Fruit fly (Drosophila melanogaster) whole organism, embryonic: ENCODE results near the gene Ac13E.

ENCODE experiments used
- Abd-B ChIP-seq: fragments of 200-800 bp; sonication (Bioruptor generic); optimal IDR thresholded peaks from 2 replicates; lab custom pipeline; 2018; ENCODE audit warnings: missing biosample characterization, mild to moderate bottlenecking, missing genetic modification characterization, moderate library complexity
- BEAF-32 ChIP-seq: fragments of 200-800 bp; sonication (Bioruptor generic); optimal IDR thresholded peaks from 3 replicates; lab custom pipeline; 2017; ENCODE audit warnings: missing biosample characterization, missing genetic modification characterization, mild to moderate bottlenecking, moderate library complexity, missing genetic modification reagents
- CG10274 ChIP-seq: fragments of 200-800 bp; sonication (Bioruptor generic); optimal IDR thresholded peaks from 3 replicates; lab custom pipeline; 2017; ENCODE audit warnings: missing biosample characterization, mild to moderate bottlenecking, missing genetic modification characterization
- CG11456 ChIP-seq: fragments of 200-800 bp; sonication (Bioruptor generic); IDR thresholded peaks from 3 replicates; pipeline ENCODE4 v1.3.6; 2022; ENCODE audit warnings: missing biosample characterization, missing genetic modification characterization
- CG12104 ChIP-seq: fragments of 200-800 bp; sonication (Bioruptor generic); optimal IDR thresholded peaks from 3 replicates; lab custom pipeline; 2016; ENCODE audit warnings: missing biosample characterization, missing genetic modification characterization
- CG12155 ChIP-seq: fragments of 200-800 bp; sonication (Bioruptor generic); optimal IDR thresholded peaks from 3 replicates; lab custom pipeline; 2016; ENCODE audit warnings: missing biosample characterization, missing genetic modification characterization
- CG13624 ChIP-seq: fragments of 200-800 bp; sonication (Bioruptor generic); optimal IDR thresholded peaks from 2 replicates; lab custom pipeline; 2016; ENCODE audit warnings: missing biosample characterization, missing genetic modification characterization
- CG1647 ChIP-seq: fragments of 200-800 bp; sonication (Bioruptor generic); optimal IDR thresholded peaks from 3 replicates; lab custom pipeline; 2016; ENCODE audit warnings: missing biosample characterization, missing genetic modification characterization
- CG16779 ChIP-seq: fragments of 200-800 bp; sonication (Bioruptor generic); IDR thresholded peaks from 2 replicates; pipeline ENCODE4 v1.3.6; 2022; ENCODE audit warnings: missing biosample characterization, missing genetic modification characterization
- CG18599 ChIP-seq: fragments of 200-800 bp; sonication (Bioruptor generic); optimal IDR thresholded peaks from 3 replicates; lab custom pipeline; 2017; ENCODE audit warnings: missing biosample characterization, missing genetic modification characterization, mild to moderate bottlenecking, moderate library complexity, missing genetic modification reagents
- CG2678 ChIP-seq: fragments of 200-800 bp; sonication (Bioruptor generic); optimal IDR thresholded peaks from 3 replicates; lab custom pipeline; 2019; ENCODE audit warnings: missing biosample characterization, mild to moderate bottlenecking, missing genetic modification characterization, moderate library complexity
- CG3065 ChIP-seq: fragments of 200-800 bp; sonication (Bioruptor generic); optimal IDR thresholded peaks from 2 replicates; lab custom pipeline; 2016; ENCODE audit warnings: missing biosample characterization, missing genetic modification characterization
- CG4854 ChIP-seq: fragments of 200-800 bp; sonication (Bioruptor generic); optimal IDR thresholded peaks from 2 replicates; lab custom pipeline; 2016; ENCODE audit warnings: missing biosample characterization, missing genetic modification characterization, inconsistent platforms
- CG5180 ChIP-seq: fragments of 200-800 bp; sonication (Bioruptor generic); optimal IDR thresholded peaks from 3 replicates; lab custom pipeline; 2017; ENCODE audit warnings: missing biosample characterization, missing genetic modification characterization, mild to moderate bottlenecking, moderate library complexity, missing genetic modification reagents
- CG7357 ChIP-seq: fragments of 200-800 bp; sonication (Bioruptor generic); IDR thresholded peaks from 3 replicates; pipeline ENCODE4 v1.3.6; 2022; ENCODE audit warnings: missing biosample characterization, missing genetic modification characterization
- CG7745 ChIP-seq: fragments of 200-800 bp; sonication (Bioruptor generic); optimal IDR thresholded peaks from 2 replicates; lab custom pipeline; 2018; ENCODE audit warnings: missing biosample characterization, mild to moderate bottlenecking, missing genetic modification characterization, moderate library complexity
- CG9437 ChIP-seq: fragments of 200-800 bp; sonication (Bioruptor generic); optimal IDR thresholded peaks from 2 replicates; lab custom pipeline; 2018; ENCODE audit warnings: missing biosample characterization, mild to moderate bottlenecking, missing genetic modification characterization
- Ets97D ChIP-seq: fragments of 200-800 bp; sonication (Bioruptor generic); optimal IDR thresholded peaks from 3 replicates; lab custom pipeline; 2016; ENCODE audit warnings: missing biosample characterization, missing genetic modification characterization
- HLH4C ChIP-seq: fragments of 200-800 bp; sonication (Bioruptor generic); IDR thresholded peaks from 3 replicates; pipeline ENCODE4 v1.3.6; 2022; ENCODE audit warnings: missing biosample characterization, missing genetic modification characterization; ENCODE audit not compliant: partially characterized antibody
- Hand ChIP-seq: fragments of 200-800 bp; sonication (Bioruptor generic); optimal IDR thresholded peaks from 2 replicates; lab custom pipeline; 2017; ENCODE audit warnings: mild to moderate bottlenecking, missing biosample characterization, missing genetic modification reagents, missing genetic modification characterization
- HmgZ ChIP-seq: fragments of 200-800 bp; sonication (Bioruptor generic); optimal IDR thresholded peaks from 2 replicates; lab custom pipeline; 2018; ENCODE audit warnings: missing biosample characterization, mild to moderate bottlenecking, missing genetic modification characterization
- Med ChIP-seq: fragments of 200-800 bp; sonication (Bioruptor generic); peaks from one replicate; lab custom pipeline; 2016; ENCODE audit warnings: missing biosample characterization, missing genetic modification characterization, mild to moderate bottlenecking, inconsistent platforms, moderate library complexity
- Mes4 ChIP-seq: fragments of 200-800 bp; sonication (Bioruptor generic); optimal IDR thresholded peaks from 2 replicates; lab custom pipeline; 2016; ENCODE audit warnings: missing biosample characterization, missing genetic modification characterization
- NC2β ChIP-seq: fragments of 200-800 bp; sonication (Bioruptor generic); optimal IDR thresholded peaks from 2 replicates; lab custom pipeline; 2016; ENCODE audit warnings: missing biosample characterization, missing genetic modification characterization
- PHDP ChIP-seq: fragments of 200-800 bp; sonication (Bioruptor generic); optimal IDR thresholded peaks from 3 replicates; lab custom pipeline; 2018; ENCODE audit warnings: missing biosample characterization, mild to moderate bottlenecking, missing genetic modification characterization, moderate library complexity
- Ravus ChIP-seq: fragments of 200-800 bp; sonication (Bioruptor generic); IDR thresholded peaks from 2 replicates; pipeline ENCODE4 v1.3.6; 2022; ENCODE audit warnings: missing biosample characterization, missing genetic modification characterization
- Six4 ChIP-seq: fragments of 200-800 bp; sonication (Bioruptor generic); optimal IDR thresholded peaks from 2 replicates; lab custom pipeline; 2016; ENCODE audit warnings: missing biosample characterization, missing genetic modification characterization
- Spps ChIP-seq: fragments of 200-800 bp; sonication (Bioruptor generic); optimal IDR thresholded peaks from 2 replicates; lab custom pipeline; 2018; ENCODE audit warnings: missing biosample characterization, mild to moderate bottlenecking, missing genetic modification characterization
- ash1 ChIP-seq: fragments of 200-800 bp; sonication (Bioruptor generic); optimal IDR thresholded peaks from 2 replicates; lab custom pipeline; 2018; ENCODE audit warnings: missing biosample characterization, mild to moderate bottlenecking, missing genetic modification characterization
- bbx ChIP-seq: fragments of 200-800 bp; sonication (Bioruptor generic); IDR thresholded peaks from 2 replicates; pipeline ENCODE4 v1.3.6; 2022; ENCODE audit warnings: missing biosample characterization, missing genetic modification characterization; ENCODE audit not compliant: partially characterized antibody
- cad ChIP-seq: fragments of >200 bp; optimal IDR thresholded peaks from 2 replicates; lab custom pipeline; 2017; ENCODE audit warnings: missing biosample characterization, missing genetic modification characterization
- dmrt11E ChIP-seq: fragments of 200-800 bp; sonication (Bioruptor generic); optimal IDR thresholded peaks from 3 replicates; lab custom pipeline; 2018; ENCODE audit warnings: missing biosample characterization, mild to moderate bottlenecking, missing genetic modification characterization, moderate library complexity
- ewg ChIP-seq: fragments of 200-800 bp; sonication (Bioruptor generic); optimal IDR thresholded peaks from 3 replicates; lab custom pipeline; 2017; ENCODE audit warnings: mild to moderate bottlenecking, missing biosample characterization, missing genetic modification reagents, missing genetic modification characterization
- exex ChIP-seq: fragments of 200-800 bp; sonication (Bioruptor generic); optimal IDR thresholded peaks from 4 replicates; lab custom pipeline; 2018; ENCODE audit warnings: missing biosample characterization, mild to moderate bottlenecking, missing genetic modification characterization, moderate library complexity
- gro ChIP-seq: fragments of 200-800 bp; sonication (Bioruptor generic); optimal IDR thresholded peaks from 2 replicates; lab custom pipeline; 2016; ENCODE audit warnings: missing biosample characterization, missing genetic modification characterization
- gsb ChIP-seq: fragments of 200-800 bp; sonication (Bioruptor generic); IDR thresholded peaks from 2 replicates; pipeline ENCODE4 v1.3.6; 2022; ENCODE audit warnings: missing biosample characterization, missing genetic modification characterization
- ind ChIP-seq: fragments of 200-800 bp; sonication (Bioruptor generic); optimal IDR thresholded peaks from 3 replicates; lab custom pipeline; 2016; ENCODE audit warnings: missing biosample characterization, missing genetic modification characterization
- lmd ChIP-seq: fragments of 200-800 bp; sonication (Bioruptor generic); IDR thresholded peaks from 2 replicates; pipeline ENCODE4 v1.3.6; 2022; ENCODE audit warnings: missing biosample characterization, missing genetic modification characterization
- onecut ChIP-seq: fragments of 200-800 bp; sonication (Bioruptor generic); IDR thresholded peaks from 2 replicates; pipeline ENCODE4 v1.3.6; 2022; ENCODE audit warnings: missing biosample characterization, missing genetic modification characterization
- otp ChIP-seq: fragments of 200-800 bp; sonication (Bioruptor generic); IDR thresholded peaks from 3 replicates; pipeline ENCODE4, ENCODE4 v1.3.6; 2022; ENCODE audit warnings: missing biosample characterization, missing genetic modification characterization
- pb ChIP-seq: fragments of 200-800 bp; sonication (Bioruptor generic); optimal IDR thresholded peaks from 3 replicates; lab custom pipeline; 2016; ENCODE audit warnings: missing biosample characterization, missing genetic modification characterization
- peb ChIP-seq: fragments of 200-800 bp; sonication (Bioruptor generic); IDR thresholded peaks from 2 replicates; pipeline ENCODE4 v1.3.6; 2022; ENCODE audit warnings: missing biosample characterization, missing genetic modification characterization
- prd ChIP-seq, 3 experiments: fragments of >200 bp in 2 of 3; fragments of 200-800 bp in 1 of 3; sonication (Bioruptor generic) in 1 of 3; optimal IDR thresholded peaks in 2 of 3; IDR thresholded peaks in 1 of 3; 2 replicates in 2 of 3; 3 replicates in 1 of 3; pipeline versions ENCODE4 v1.3.6 to Lab custom; 2017 to 2022; ENCODE audit warnings: missing biosample characterization in 1 of 3, missing genetic modification characterization in 1 of 3
- seq ChIP-seq: fragments of 200-800 bp; sonication (Bioruptor generic); IDR thresholded peaks from 2 replicates; pipeline ENCODE4 v1.3.6; 2022; ENCODE audit warnings: missing biosample characterization, missing genetic modification characterization
- slp2 ChIP-seq: fragments of 200-800 bp; sonication (Bioruptor generic); optimal IDR thresholded peaks from 2 replicates; lab custom pipeline; 2016; ENCODE audit warnings: missing biosample characterization, missing genetic modification characterization
- so ChIP-seq: fragments of 200-800 bp; sonication (Bioruptor generic); IDR thresholded peaks from 3 replicates; pipeline ENCODE4 v1.3.6; 2022; ENCODE audit warnings: missing biosample characterization, missing genetic modification characterization
- stc ChIP-seq: fragments of 200-800 bp; sonication (Bioruptor generic); IDR thresholded peaks from 2 replicates; pipeline ENCODE4 v1.3.6; 2022; ENCODE audit warnings: missing biosample characterization, missing genetic modification characterization
- tgo ChIP-seq: fragments of 200-800 bp; sonication (Bioruptor generic); IDR thresholded peaks from 3 replicates; pipeline ENCODE4 v1.3.6; 2022; ENCODE audit warnings: missing biosample characterization, missing genetic modification characterization
- ttk ChIP-seq: fragments of 200-800 bp; sonication (Bioruptor generic); IDR thresholded peaks from 2 replicates; pipeline ENCODE4 v2.1.2; 2022; ENCODE audit warnings: missing biosample characterization, missing genetic modification characterization
- unc-4 ChIP-seq: fragments of 200-800 bp; sonication (Bioruptor generic); IDR thresholded peaks from 2 replicates; pipeline ENCODE4 v1.3.6; 2022; ENCODE audit warnings: missing biosample characterization, missing genetic modification characterization; ENCODE audit not compliant: partially characterized antibody
- usp ChIP-seq: fragments of >200 bp; optimal IDR thresholded peaks from 2 replicates; lab custom pipeline; 2017; ENCODE audit warnings: missing biosample characterization, missing genetic modification characterization

Ac13E gene

dm6 chrX:15579579-15579978, 25.5 kb upstream of the Ac13E start (continued):
- TF ChIP-seq Med (GFP tag; lab: Kevin White, UChicago) (peak; percentile 99), CG11456 (GFP tag; lab: Robert Waterston, UW) (peak; percentile 96), otp (GFP tag; lab: Robert Waterston, UW) (peak; percentile 93), usp (GFP tag; lab: Kevin White, UChicago) (no peak), CG3065 (GFP tag; lab: Kevin White, UChicago) (peak; percentile 84), CG1647 (GFP tag; lab: Kevin White, UChicago) (peak; percentile 90), ind (GFP tag; lab: Kevin White, UChicago) (peak; percentile 94), onecut (GFP tag; lab: Robert Waterston, UW) (peak; percentile 87), CG7745 (tag; lab: Kevin White, UChicago) (peak; percentile 12), unc-4 (GFP tag; lab: Robert Waterston, UW) (no peak), dmrt11E (tag; lab: Kevin White, UChicago) (peak; percentile 87), prd (optimal IDR thresholded peaks at IDR 0.05; lab: Kevin White, UChicago) (no peak), prd (GFP tag; IDR thresholded peaks at IDR 0.05; lab: Robert Waterston, UW) (peak; percentile 96), CG7357 (GFP tag; lab: Robert Waterston, UW) (peak; percentile 87), PHDP (peak; percentile 90), cad (GFP tag; lab: Kevin White, UChicago) (no peak), Ets97D (GFP tag; lab: Kevin White, UChicago) (peak; percentile 58), slp2 (GFP tag; lab: Kevin White, UChicago) (peak; percentile 83), peb (peak; percentile 78), exex (tag; lab: Kevin White, UChicago) (no peak), CG16779 (GFP tag; lab: Robert Waterston, UW) (peak; percentile 95), HmgZ (tag; lab: Kevin White, UChicago) (peak; percentile 94), NC2β (peak; percentile 86), CG12155 (GFP tag; lab: Kevin White, UChicago) (peak; percentile 90), Ravus (GFP tag; lab: Robert Waterston, UW) (peak; percentile 84), CG2678 (tag; lab: Kevin White, UChicago) (peak; percentile 93), CG4854 (GFP tag; lab: Kevin White, UChicago) (peak; percentile 90), seq (GFP tag; lab: Robert Waterston, UW) (peak; percentile 92), lmd (peak; percentile 95), ttk (GFP tag; lab: Robert Waterston, UW) (peak; percentile 82), CG5180 (peak; percentile 65), bbx (GFP tag; lab: Robert Waterston, UW) (no peak), pb (peak; percentile 83), stc (GFP tag; lab: Robert Waterston, UW) (peak; percentile 78), tgo (GFP tag; lab: Robert Waterston, UW) (peak; percentile 89), HLH4C (GFP tag; lab: Robert Waterston, UW) (no peak), gro (GFP tag; lab: Kevin White, UChicago) (peak; percentile 95), CG9437 (GFP tag; lab: Kevin White, UChicago) (peak; percentile 64), ash1 (GFP tag; lab: Kevin White, UChicago) (peak; percentile 72), CG10274 (peak; percentile 84), BEAF-32 (GFP tag; lab: Kevin White, UChicago) (peak; percentile 8), Hand (GFP tag; lab: Kevin White, UChicago) (peak; percentile 83), so (GFP tag; lab: Robert Waterston, UW) (peak; percentile 90), gsb (peak; percentile 93), Spps (peak; percentile 68), CG13624 (peak; percentile 95), Abd-B (GFP tag; lab: Kevin White, UChicago) (peak; percentile 75), CG12104 (GFP tag; lab: Kevin White, UChicago) (peak; percentile 86), CG18599 (peak; percentile 94), Mes4 (GFP tag; lab: Kevin White, UChicago) (peak; percentile 80), Six4 (GFP tag; lab: Kevin White, UChicago) (peak; percentile 76), ewg (GFP tag; lab: Kevin White, UChicago) (peak; percentile 69)
